Fruit fly (Drosophila melanogaster) whole organism, embryonic: ENCODE measurements around the gene Ptp99A.

Source experiments
- BtbVII ChIP-seq: fragments of 200-800 bp; sonication (Bioruptor generic); optimal IDR thresholded peaks from 3 replicates; lab custom pipeline; 2017; ENCODE audit warnings: missing biosample characterization, mild to moderate bottlenecking, missing genetic modification characterization
- CG10147 ChIP-seq: fragments of 200-800 bp; sonication (Bioruptor generic); optimal IDR thresholded peaks from 2 replicates; lab custom pipeline; 2019; ENCODE audit warnings: missing biosample characterization, mild to moderate bottlenecking, missing genetic modification characterization, moderate library complexity
- CG10654 ChIP-seq: fragments of 200-800 bp; sonication (Bioruptor generic); optimal IDR thresholded peaks from 2 replicates; lab custom pipeline; 2016; ENCODE audit warnings: missing biosample characterization, missing genetic modification characterization
- CG13624 ChIP-seq: fragments of 200-800 bp; sonication (Bioruptor generic); optimal IDR thresholded peaks from 2 replicates; lab custom pipeline; 2016; ENCODE audit warnings: missing biosample characterization, missing genetic modification characterization
- CG14860 ChIP-seq: fragments of 200-800 bp; sonication (Bioruptor generic); IDR thresholded peaks from 3 replicates; pipeline ENCODE4 v1.3.6; 2022; ENCODE audit warnings: missing biosample characterization, missing genetic modification characterization; ENCODE audit not compliant: partially characterized antibody
- CG14965 ChIP-seq: fragments of 200-800 bp; sonication (Bioruptor generic); optimal IDR thresholded peaks from 2 replicates; lab custom pipeline; 2016; ENCODE audit warnings: missing biosample characterization, missing genetic modification characterization, borderline replicate concordance
- CG17612 ChIP-seq: fragments of 200-800 bp; sonication (Bioruptor generic); IDR thresholded peaks from 2 replicates; pipeline ENCODE4 v1.3.6; 2022; ENCODE audit warnings: missing biosample characterization, missing genetic modification characterization
- CG18011 ChIP-seq: fragments of 200-800 bp; sonication (Bioruptor generic); optimal IDR thresholded peaks from 2 replicates; lab custom pipeline; 2017; ENCODE audit warnings: missing biosample characterization, missing genetic modification characterization, mild to moderate bottlenecking, moderate library complexity, missing genotype
- CG33213 ChIP-seq: fragments of 200-800 bp; sonication (Bioruptor generic); optimal IDR thresholded peaks from 3 replicates; lab custom pipeline; 2016; ENCODE audit warnings: missing biosample characterization, missing genetic modification characterization
- CG3726 ChIP-seq: fragments of 200-800 bp; sonication (Bioruptor generic); IDR thresholded peaks from 3 replicates; pipeline ENCODE4, ENCODE4 v1.3.6; 2022; ENCODE audit warnings: missing biosample characterization, missing genetic modification characterization
- CG42726 ChIP-seq: fragments of 200-800 bp; sonication (Bioruptor generic); IDR thresholded peaks from 2 replicates; pipeline ENCODE4 v1.3.6; 2022; ENCODE audit warnings: missing biosample characterization, missing genetic modification characterization; ENCODE audit not compliant: partially characterized antibody
- CG4328 ChIP-seq: fragments of 200-800 bp; sonication (Bioruptor generic); optimal IDR thresholded peaks from 3 replicates; lab custom pipeline; 2017; ENCODE audit warnings: missing biosample characterization, missing genetic modification reagents, missing genetic modification characterization
- CG4424 ChIP-seq: fragments of 200-800 bp; sonication (Bioruptor generic); optimal IDR thresholded peaks from 3 replicates; lab custom pipeline; 2016; ENCODE audit warnings: missing biosample characterization, missing genetic modification characterization
- CG6813 ChIP-seq: fragments of 200-800 bp; sonication (Bioruptor generic); optimal IDR thresholded peaks from 2 replicates; lab custom pipeline; 2017; ENCODE audit warnings: missing biosample characterization, missing genetic modification characterization, mild to moderate bottlenecking, moderate library complexity, missing genetic modification reagents
- CG7372 ChIP-seq: fragments of 200-800 bp; sonication (Bioruptor generic); IDR thresholded peaks from 2 replicates; pipeline ENCODE4 v1.3.6; 2022; ENCODE audit warnings: missing biosample characterization, missing genetic modification characterization
- CG8281 ChIP-seq: fragments of 200-800 bp; sonication (Bioruptor generic); optimal IDR thresholded peaks from 2 replicates; lab custom pipeline; 2018; ENCODE audit warnings: missing biosample characterization, mild to moderate bottlenecking, missing genetic modification characterization, moderate library complexity
- Dp ChIP-seq: fragments of 200-800 bp; sonication (Bioruptor generic); optimal IDR thresholded peaks from 2 replicates; lab custom pipeline; 2018; ENCODE audit warnings: missing biosample characterization, mild to moderate bottlenecking, missing genetic modification characterization, moderate library complexity
- E2f2 ChIP-seq: fragments of 200-800 bp; sonication (Bioruptor generic); IDR thresholded peaks from 2 replicates; pipeline ENCODE4 v1.3.6; 2022; ENCODE audit warnings: missing biosample characterization, missing genetic modification characterization
- HLH3B ChIP-seq: fragments of 200-800 bp; sonication (Bioruptor generic); IDR thresholded peaks from 2 replicates; pipeline ENCODE4 v1.3.6; 2022; ENCODE audit warnings: missing biosample characterization, missing genetic modification characterization
- Hand ChIP-seq: fragments of 200-800 bp; sonication (Bioruptor generic); optimal IDR thresholded peaks from 2 replicates; lab custom pipeline; 2017; ENCODE audit warnings: mild to moderate bottlenecking, missing biosample characterization, missing genetic modification reagents, missing genetic modification characterization
- HmgZ ChIP-seq: fragments of 200-800 bp; sonication (Bioruptor generic); optimal IDR thresholded peaks from 2 replicates; lab custom pipeline; 2018; ENCODE audit warnings: missing biosample characterization, mild to moderate bottlenecking, missing genetic modification characterization
- Hr51 ChIP-seq, 2 experiments: fragments of 200-800 bp; sonication (Bioruptor generic); optimal IDR thresholded peaks; 2 replicates in 1 of 2; 3 replicates in 1 of 2; lab custom pipeline; 2016 to 2018; ENCODE audit warnings: missing biosample characterization in 2 of 2, missing genetic modification characterization in 2 of 2, mild to moderate bottlenecking in 1 of 2, moderate library complexity in 1 of 2
- Max ChIP-seq: fragments of 200-800 bp; sonication (Bioruptor generic); optimal IDR thresholded peaks from 2 replicates; lab custom pipeline; 2016; ENCODE audit warnings: missing biosample characterization, mild to moderate bottlenecking, missing genetic modification characterization
- Mes4 ChIP-seq: fragments of 200-800 bp; sonication (Bioruptor generic); optimal IDR thresholded peaks from 2 replicates; lab custom pipeline; 2016; ENCODE audit warnings: missing biosample characterization, missing genetic modification characterization
- Neu2 ChIP-seq: fragments of 200-800 bp; sonication (Bioruptor generic); optimal IDR thresholded peaks from 3 replicates; lab custom pipeline; 2016; ENCODE audit warnings: missing biosample characterization, missing genetic modification characterization, borderline replicate concordance
- Oli ChIP-seq: fragments of 200-800 bp; sonication (Bioruptor generic); optimal IDR thresholded peaks from 2 replicates; lab custom pipeline; 2018; ENCODE audit warnings: missing biosample characterization, mild to moderate bottlenecking, missing genetic modification characterization, moderate library complexity
- Ravus ChIP-seq: fragments of 200-800 bp; sonication (Bioruptor generic); IDR thresholded peaks from 2 replicates; pipeline ENCODE4 v1.3.6; 2022; ENCODE audit warnings: missing biosample characterization, missing genetic modification characterization
- bigmax ChIP-seq: fragments of 200-800 bp; sonication (Bioruptor generic); optimal IDR thresholded peaks from 2 replicates; lab custom pipeline; 2018; ENCODE audit warnings: missing biosample characterization, mild to moderate bottlenecking, missing genetic modification characterization
- bsh ChIP-seq, 2 experiments: fragments of 200-800 bp; sonication (Bioruptor generic); optimal IDR thresholded peaks; 2 replicates each; lab custom pipeline; 2017 to 2018; ENCODE audit warnings: mild to moderate bottlenecking in 2 of 2, missing biosample characterization in 2 of 2, missing genetic modification characterization in 2 of 2, moderate library complexity in 1 of 2
- disco-r ChIP-seq: fragments of 200-800 bp; sonication (Bioruptor generic); optimal IDR thresholded peaks from 2 replicates; lab custom pipeline; 2016; ENCODE audit warnings: missing biosample characterization, missing genetic modification characterization
- dpn ChIP-seq, 2 experiments: fragments of 200-800 bp; sonication (Bioruptor generic); optimal IDR thresholded peaks; 3 replicates each; lab custom pipeline; 2016; ENCODE audit warnings: missing biosample characterization in 2 of 2, missing genetic modification characterization in 2 of 2
- exex ChIP-seq: fragments of 200-800 bp; sonication (Bioruptor generic); optimal IDR thresholded peaks from 4 replicates; lab custom pipeline; 2018; ENCODE audit warnings: missing biosample characterization, mild to moderate bottlenecking, missing genetic modification characterization, moderate library complexity
- eyg ChIP-seq: fragments of 200-800 bp; sonication (Bioruptor generic); optimal IDR thresholded peaks from 3 replicates; lab custom pipeline; 2016; ENCODE audit warnings: missing biosample characterization, missing genetic modification characterization
- fd102C ChIP-seq: fragments of 200-800 bp; sonication (Bioruptor generic); optimal IDR thresholded peaks from 2 replicates; lab custom pipeline; 2018; ENCODE audit warnings: missing biosample characterization, mild to moderate bottlenecking, missing genetic modification characterization, moderate library complexity
- gfzf ChIP-seq: fragments of 200-800 bp; sonication (Bioruptor generic); optimal IDR thresholded peaks from 2 replicates; lab custom pipeline; 2016; ENCODE audit warnings: missing biosample characterization, mild to moderate bottlenecking, missing genetic modification characterization, moderate library complexity
- her ChIP-seq: fragments of 200-800 bp; sonication (Bioruptor generic); optimal IDR thresholded peaks from 2 replicates; lab custom pipeline; 2016; ENCODE audit warnings: missing biosample characterization, missing genetic modification characterization
- hkb ChIP-seq, 2 experiments: fragments of 200-800 bp in 1 of 2; fragments of >200 bp in 1 of 2; sonication (Bioruptor generic) in 1 of 2; IDR thresholded peaks in 1 of 2; optimal IDR thresholded peaks in 1 of 2; 2 replicates each; pipeline versions ENCODE4 v1.3.6 to Lab custom; 2017 to 2022; ENCODE audit warnings: missing biosample characterization in 1 of 2, missing genetic modification characterization in 1 of 2
- jigr1 ChIP-seq: fragments of 200-800 bp; sonication (Bioruptor generic); IDR thresholded peaks from 3 replicates; pipeline ENCODE4 v1.3.6; 2022; ENCODE audit warnings: missing biosample characterization, missing genetic modification characterization
- kay ChIP-seq: fragments of 200-800 bp; sonication (Bioruptor generic); optimal IDR thresholded peaks from 2 replicates; lab custom pipeline; 2016; ENCODE audit warnings: missing biosample characterization, missing genetic modification characterization
- knrl ChIP-seq: fragments of 200-800 bp; sonication (Bioruptor generic); IDR thresholded peaks from 3 replicates; pipeline ENCODE4 v1.3.6; 2022; ENCODE audit warnings: missing biosample characterization, missing genetic modification characterization; ENCODE audit not compliant: partially characterized antibody
- lab ChIP-seq: fragments of 200-800 bp; sonication (Bioruptor generic); optimal IDR thresholded peaks from 3 replicates; lab custom pipeline; 2017; ENCODE audit warnings: missing biosample characterization, missing genetic modification characterization, mild to moderate bottlenecking, moderate library complexity, missing genetic modification reagents
- lov ChIP-seq, 2 experiments: fragments of 200-800 bp in 1 of 2; fragments of >200 bp in 1 of 2; sonication (Bioruptor generic) in 1 of 2; IDR thresholded peaks in 1 of 2; optimal IDR thresholded peaks in 1 of 2; 2 replicates in 1 of 2; 3 replicates in 1 of 2; pipeline versions ENCODE4 v1.3.6 to Lab custom; 2017 to 2022; ENCODE audit warnings: missing biosample characterization in 1 of 2, missing genetic modification characterization in 1 of 2
- org-1 ChIP-seq: fragments of 200-800 bp; sonication (Bioruptor generic); optimal IDR thresholded peaks from 2 replicates; lab custom pipeline; 2017; ENCODE audit warnings: missing biosample characterization, missing genetic modification characterization
- prd ChIP-seq, 3 experiments: fragments of >200 bp in 2 of 3; fragments of 200-800 bp in 1 of 3; sonication (Bioruptor generic) in 1 of 3; optimal IDR thresholded peaks in 2 of 3; IDR thresholded peaks in 1 of 3; 2 replicates in 2 of 3; 3 replicates in 1 of 3; pipeline versions ENCODE4 v1.3.6 to Lab custom; 2017 to 2022; ENCODE audit warnings: missing biosample characterization in 1 of 3, missing genetic modification characterization in 1 of 3
- repo ChIP-seq: fragments of 200-800 bp; sonication (Bioruptor generic); optimal IDR thresholded peaks from 2 replicates; lab custom pipeline; 2016; ENCODE audit warnings: missing biosample characterization, missing genetic modification characterization
- sima ChIP-seq: fragments of 200-800 bp; sonication (Bioruptor generic); optimal IDR thresholded peaks from 2 replicates; lab custom pipeline; 2016; ENCODE audit warnings: missing biosample characterization, missing genetic modification characterization
- sqz ChIP-seq: fragments of 200-800 bp; sonication (Bioruptor generic); optimal IDR thresholded peaks from 3 replicates; lab custom pipeline; 2018; ENCODE audit warnings: missing biosample characterization, mild to moderate bottlenecking, missing genetic modification characterization
- zen ChIP-seq: fragments of 200-800 bp; sonication (Bioruptor generic); optimal IDR thresholded peaks from 3 replicates; lab custom pipeline; 2018; ENCODE audit warnings: missing biosample characterization, mild to moderate bottlenecking, missing genetic modification characterization, moderate library complexity

Gene Ptp99A

DNA sequence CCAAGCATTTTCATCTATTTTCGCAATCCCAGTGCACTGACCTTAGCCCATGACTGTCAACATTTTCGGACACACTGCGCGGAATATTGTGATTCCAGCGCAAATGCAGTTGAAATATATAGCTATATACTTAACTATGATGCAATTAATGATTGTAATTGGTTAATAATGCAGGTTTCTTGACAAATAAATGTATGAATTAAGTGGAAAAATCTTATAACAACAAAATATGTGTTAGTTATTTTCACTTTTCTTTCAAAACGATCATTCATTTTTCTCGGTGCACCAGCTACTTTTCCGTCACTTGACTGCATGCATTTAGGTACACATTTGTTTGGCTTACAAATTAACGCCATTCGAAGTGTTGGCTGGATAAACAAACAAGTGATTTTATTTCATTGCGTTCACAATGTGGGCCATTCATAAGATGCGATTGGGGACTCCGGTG lies 81.3 kb downstream of the Ptp99A start (continued):
- TF ChIP-seq CG10654 (GFP tag; lab: Kevin White, UChicago), result no peak
- TF ChIP-seq CG14860 (GFP tag; lab: Robert Waterston, UW), result no peak
- TF ChIP-seq CG8281 (tag; lab: Kevin White, UChicago), result no peak
- TF ChIP-seq Hr51 (GFP tag; optimal IDR thresholded peaks at IDR 0.05; lab: Kevin White, UChicago), result peak; percentile 40 to 68
- TF ChIP-seq bigmax (GFP tag; lab: Kevin White, UChicago), result no peak
- no peak for TF ChIP-seq CG14965
- peak; percentile 67 for TF ChIP-seq CG4424 (GFP tag; lab: Kevin White, UChicago)
- no peak for TF ChIP-seq knrl
- TF ChIP-seq CG17612, result no peak
- no peak for TF ChIP-seq CG18011 (GFP tag; lab: Kevin White, UChicago)
- TF ChIP-seq zen (tag; lab: Kevin White, UChicago), result peak; percentile 62
- TF ChIP-seq Neu2 (GFP tag; lab: Kevin White, UChicago), result no peak
- no peak for TF ChIP-seq fd102C (GFP tag; lab: Kevin White, UChicago)
- TF ChIP-seq CG13624 (GFP tag; lab: Kevin White, UChicago), result no peak
- TF ChIP-seq eyg (GFP tag; lab: Kevin White, UChicago), result peak; percentile 35
- no peak for TF ChIP-seq lov (optimal IDR thresholded peaks at IDR 0.05; lab: Kevin White, UChicago)
- TF ChIP-seq lov (GFP tag; IDR thresholded peaks at IDR 0.05; lab: Robert Waterston, UW), result no peak
- peak; percentile 50 for TF ChIP-seq disco-r (GFP tag; lab: Kevin White, UChicago)
- no peak for TF ChIP-seq exex (tag; lab: Kevin White, UChicago)
- no peak for TF ChIP-seq HmgZ (tag; lab: Kevin White, UChicago)
- TF ChIP-seq repo, result peak; percentile 27
- TF ChIP-seq sima, result no peak
- TF ChIP-seq Hand (GFP tag; lab: Kevin White, UChicago), result no peak
- TF ChIP-seq prd (optimal IDR thresholded peaks at IDR 0.05; lab: Kevin White, UChicago), result no peak
- TF ChIP-seq prd (GFP tag; IDR thresholded peaks at IDR 0.05; lab: Robert Waterston, UW), result peak; percentile 67; the same call in 2 of the 3 replicates
- peak; percentile 48 for TF ChIP-seq kay (GFP tag; lab: Kevin White, UChicago)
- no peak for TF ChIP-seq gfzf (GFP tag; lab: Kevin White, UChicago)
- TF ChIP-seq her, result no peak
- peak in 1 of 2 experiments; percentile 77 for TF ChIP-seq bsh (GFP tag; optimal IDR thresholded peaks at IDR 0.05; lab: Kevin White, UChicago)
- TF ChIP-seq dpn (GFP tag; optimal IDR thresholded peaks at IDR 0.05; lab: Kevin White, UChicago), result peak; percentile 15 to 42
- TF ChIP-seq CG10147 (GFP tag; lab: Kevin White, UChicago), result no peak
- peak; percentile 29 for TF ChIP-seq sqz (GFP tag; lab: Kevin White, UChicago)
- no peak for TF ChIP-seq CG42726 (GFP tag; lab: Robert Waterston, UW)
- no peak for TF ChIP-seq CG33213 (GFP tag; lab: Kevin White, UChicago)
- peak; percentile 56 for TF ChIP-seq lab (GFP tag; lab: Kevin White, UChicago)
- TF ChIP-seq hkb (optimal IDR thresholded peaks at IDR 0.05; lab: Kevin White, UChicago), result no peak
- no peak; the same call in 1 of the 2 replicates for TF ChIP-seq hkb (GFP tag; IDR thresholded peaks at IDR 0.05; lab: Robert Waterston, UW)
- TF ChIP-seq CG6813 (GFP tag; lab: Kevin White, UChicago), result peak; percentile 19
- no peak for TF ChIP-seq CG4328 (GFP tag; lab: Kevin White, UChicago)
- TF ChIP-seq BtbVII (GFP tag; lab: Kevin White, UChicago), result no peak
- no peak for TF ChIP-seq jigr1 (GFP tag; lab: Robert Waterston, UW)
- no peak for TF ChIP-seq E2f2 (GFP tag; lab: Robert Waterston, UW)
- peak; percentile 47 for TF ChIP-seq Mes4 (GFP tag; lab: Kevin White, UChicago)
- no peak for TF ChIP-seq Dp (GFP tag; lab: Kevin White, UChicago)
- no peak for TF ChIP-seq CG3726
- TF ChIP-seq org-1 (GFP tag; lab: Kevin White, UChicago), result peak; percentile 44
- no peak for TF ChIP-seq HLH3B (GFP tag; lab: Robert Waterston, UW)
- TF ChIP-seq Max (GFP tag; lab: Kevin White, UChicago), result no peak
- no peak for TF ChIP-seq CG7372 (GFP tag; lab: Robert Waterston, UW)
- TF ChIP-seq Ravus, result no peak
- TF ChIP-seq Oli (tag; lab: Kevin White, UChicago), result peak; percentile 61
